Fruit fly (Drosophila melanogaster) S2 (cell line): ENCODE measurements around the gene CG34307.

Source experiments
- CG8478 ChIP-seq: fragments of >200 bp; optimal IDR thresholded peaks from 2 replicates; lab custom pipeline; 2018
- CTCF ChIP-seq, 2 experiments: fragments of >200 bp; optimal IDR thresholded peaks; 2 replicates each; lab custom pipeline; 2018

DNA sequence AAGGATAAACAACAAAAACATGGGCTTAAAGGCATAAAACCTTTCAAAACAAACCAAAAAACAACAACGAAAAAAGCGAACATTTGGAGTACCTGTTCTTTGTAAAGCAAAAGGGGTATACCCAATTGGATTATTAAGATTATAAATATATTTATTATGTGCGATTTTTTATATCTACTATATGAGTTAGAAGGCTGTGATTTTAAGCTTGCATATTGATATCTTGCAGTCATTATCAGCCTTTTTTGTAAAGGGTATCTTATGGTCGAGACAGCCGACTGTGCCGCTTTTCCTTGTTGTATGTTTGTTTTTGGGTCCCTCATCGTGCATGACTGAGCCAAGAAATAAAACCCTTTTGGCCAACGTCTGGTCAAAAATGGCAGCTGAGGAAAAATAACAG is 24.7 kb upstream of the CG34307 start:
- TF ChIP-seq CG8478 (no peak), CTCF (optimal IDR thresholded peaks at IDR 0.05; lab: Kevin White, UChicago) (no peak)
